Worm (Caenorhabditis elegans) whole organism, mixed stage, embryonic: ENCODE data around the gene C46C2.5.

Experiments used
- bed-3 ChIP-seq: fragments of 200-800 bp; sonication (Bioruptor generic); optimal IDR thresholded peaks from 3 replicates; lab custom pipeline; 2018; ENCODE audit warnings: mild to moderate bottlenecking, missing genetic modification characterization, moderate library complexity, missing compliant biosample characterization
- drap-1 ChIP-seq: fragments of 200-800 bp; sonication (Bioruptor generic); optimal IDR thresholded peaks from 3 replicates; lab custom pipeline; 2018; ENCODE audit warnings: mild to moderate bottlenecking, missing genetic modification characterization, missing compliant biosample characterization
- elt-3 ChIP-seq: fragments of 150-350 bp; optimal IDR thresholded peaks from 2 replicates; lab custom pipeline; 2014; ENCODE audit warnings: missing biosample characterization, missing genetic modification characterization
- lin-13 ChIP-seq: fragments of 150-350 bp; optimal IDR thresholded peaks from 2 replicates; lab custom pipeline; 2014; ENCODE audit warnings: missing biosample characterization, missing genetic modification characterization
- lin-32 ChIP-seq: fragments of 200-800 bp; sonication (Bioruptor generic); optimal IDR thresholded peaks from 2 replicates; lab custom pipeline; 2018; ENCODE audit warnings: mild to moderate bottlenecking, missing genetic modification characterization, missing compliant biosample characterization
- lsy-2 ChIP-seq: fragments of 150-350 bp; optimal IDR thresholded peaks from 2 replicates; lab custom pipeline; 2014; ENCODE audit warnings: missing biosample characterization, missing genetic modification characterization
- mls-2 ChIP-seq: sonication (generic microtip); optimal IDR thresholded peaks from 2 replicates; lab custom pipeline; 2016; ENCODE audit warnings: mild to moderate bottlenecking, missing genetic modification characterization, moderate library complexity, missing compliant biosample characterization
- nhr-12 ChIP-seq: fragments of 150-350 bp; optimal IDR thresholded peaks from 2 replicates; lab custom pipeline; 2014; ENCODE audit warnings: missing biosample characterization, missing genetic modification characterization
- nhr-2 ChIP-seq: fragments of 150-350 bp; optimal IDR thresholded peaks from 2 replicates; lab custom pipeline; 2014; ENCODE audit warnings: missing biosample characterization, missing genetic modification characterization
- nhr-28 ChIP-seq: fragments of 150-350 bp; optimal IDR thresholded peaks from 2 replicates; lab custom pipeline; 2014; ENCODE audit warnings: missing biosample characterization, missing genetic modification characterization
- sem-2 ChIP-seq: fragments of 200-800 bp; sonication (Bioruptor generic); optimal IDR thresholded peaks from 2 replicates; lab custom pipeline; 2018; ENCODE audit warnings: mild to moderate bottlenecking, missing genetic modification characterization, missing compliant biosample characterization
- unc-62 ChIP-seq: fragments of 150-350 bp; optimal IDR thresholded peaks from 2 replicates; lab custom pipeline; 2014; ENCODE audit warnings: missing biosample characterization, missing genetic modification reagents, missing genetic modification characterization
- ztf-11 ChIP-seq: fragments of 150-350 bp; optimal IDR thresholded peaks from 2 replicates; lab custom pipeline; 2014; ENCODE audit warnings: missing biosample characterization, missing genetic modification characterization

DNA sequence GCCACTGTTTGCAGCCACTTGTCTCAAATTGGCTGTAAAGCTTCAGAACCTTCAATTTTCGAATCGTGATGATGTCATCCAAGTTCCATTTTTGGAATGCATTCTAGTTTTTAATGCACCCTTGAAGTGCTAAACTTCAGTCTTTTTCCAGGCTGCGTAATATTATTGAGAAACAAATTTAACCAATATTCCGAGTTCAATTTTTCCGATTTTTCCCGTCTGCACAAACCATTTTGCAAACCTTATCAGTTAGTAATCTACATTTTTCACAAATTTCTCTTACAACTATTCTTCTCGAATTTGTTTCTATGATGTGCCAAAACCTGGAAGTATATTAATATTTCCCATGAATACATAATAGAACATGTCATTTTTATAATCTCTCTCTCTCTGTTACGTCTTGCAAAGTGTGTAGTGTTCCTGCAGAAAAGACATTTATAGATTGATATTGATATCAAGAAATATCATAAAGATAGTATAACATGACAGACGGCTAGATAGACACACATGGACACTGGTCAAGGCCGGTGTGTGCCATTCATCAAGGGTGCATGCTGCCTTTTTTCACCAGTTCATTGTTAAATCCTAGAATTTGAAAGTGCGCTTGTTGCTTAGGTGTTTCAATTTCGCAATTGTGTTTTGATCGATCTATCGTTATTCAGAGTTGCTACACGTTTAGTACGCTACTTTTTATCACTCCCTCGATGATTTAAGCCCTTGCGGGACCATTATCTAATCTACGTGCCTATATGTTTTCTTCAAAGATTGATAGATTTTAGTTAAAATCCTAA is 6.9 kb upstream of the C46C2.5 start:
- TF ChIP-seq lsy-2 (no peak), nhr-12 (tag; lab: Kevin White, UChicago) (no peak), mls-2 (tag; lab: Kevin White, UChicago) (no peak), drap-1 (GFP tag; lab: Kevin White, UChicago) (no peak), nhr-28 (no peak), ztf-11 (tag; lab: Kevin White, UChicago) (no peak), bed-3 (GFP tag; lab: Kevin White, UChicago) (no peak), sem-2 (GFP tag; lab: Kevin White, UChicago) (no peak), lin-32 (GFP tag; lab: Kevin White, UChicago) (no peak), elt-3 (no peak), nhr-2 (tag; lab: Kevin White, UChicago) (no peak), unc-62 (no peak), lin-13 (no peak)
